Worm (Caenorhabditis elegans): Measurements from ENCODE around the gene srt-36.
A peak's percentile ranks its signal among the peaks of the same experiment; 100 is the strongest.

srt-36 gene

ce11 chrV:4216902-4217301 is 51.2 kb downstream of the srt-36 start:
- TF ChIP-seq lsy-2 (tag; optimal IDR thresholded peaks at IDR 0.05), result no peak
- peak in 1 of 2 experiments; percentile 90 for TF ChIP-seq unc-62 (GFP tag; optimal IDR thresholded peaks at IDR 0.05 in 1 of 2)
- TF ChIP-seq unc-62 (tag; optimal IDR thresholded peaks at IDR 0.05), result no peak
